Worm (Caenorhabditis elegans) whole organism, young adult: Measurements from ENCODE around the gene kin-9.
"Not testable (repeated sequence)": the region's sequence is repeated elsewhere in the genome, so short reads cannot be mapped to it uniquely, and the experiment has no call there.

Experiments used
- B0035.1 ChIP-seq: sonication (generic microtip); optimal IDR thresholded peaks from 2 replicates; lab custom pipeline; 2016; ENCODE audit warnings: missing genetic modification characterization, mild to moderate bottlenecking, missing compliant biosample characterization, missing genotype, missing genetic modification reagents
- B0261.1 ChIP-seq: sonication (generic microtip); optimal IDR thresholded peaks from 2 replicates; lab custom pipeline; 2016; ENCODE audit warnings: mild to moderate bottlenecking, missing genetic modification characterization, moderate library complexity, missing compliant biosample characterization
- D2030.7 ChIP-seq: fragments of 200-800 bp; sonication (Bioruptor generic); IDR thresholded peaks from 2 replicates; pipeline ENCODE4 v1.3.6; 2022; ENCODE audit warnings: missing genetic modification reagents, missing genetic modification characterization, missing compliant biosample characterization
- F10E7.11 ChIP-seq: sonication (generic microtip); optimal IDR thresholded peaks from 2 replicates; lab custom pipeline; 2017; ENCODE audit warnings: mild to moderate bottlenecking, missing genetic modification characterization, moderate library complexity, missing compliant biosample characterization
- F37B4.10 ChIP-seq: fragments of 200-800 bp; sonication (Bioruptor generic); IDR thresholded peaks from 2 replicates; pipeline ENCODE4 v1.3.6; 2022; ENCODE audit warnings: missing genetic modification characterization, missing compliant biosample characterization
- F39B2.1 ChIP-seq: fragments of 200-800 bp; sonication (Bioruptor generic); IDR thresholded peaks from 2 replicates; pipeline ENCODE4 v1.3.6; 2022; ENCODE audit warnings: missing genetic modification reagents, missing genetic modification characterization, missing compliant biosample characterization
- T07F8.4 ChIP-seq: sonication (generic microtip); optimal IDR thresholded peaks from 2 replicates; lab custom pipeline; 2016; ENCODE audit warnings: mild to moderate bottlenecking, missing genetic modification characterization, moderate library complexity, missing compliant biosample characterization
- T26A5.8 ChIP-seq: sonication (generic microtip); optimal IDR thresholded peaks from 2 replicates; lab custom pipeline; 2016; ENCODE audit warnings: missing genetic modification characterization, missing compliant biosample characterization
- Y56A3A.18 ChIP-seq: fragments of 200-800 bp; sonication (Bioruptor generic); IDR thresholded peaks from 2 replicates; pipeline ENCODE4 v1.3.6; 2022; ENCODE audit warnings: missing genetic modification reagents, missing genetic modification characterization, missing compliant biosample characterization
- Y67H2A.10 ChIP-seq: fragments of 200-800 bp; sonication (Bioruptor generic); conservative IDR thresholded peaks from 2 replicates; pipeline ENCODE4 v1.3.6; 2022; ENCODE audit warnings: missing genetic modification reagents, missing genetic modification characterization, missing compliant biosample characterization
- Y79H2A.3 ChIP-seq: fragments of 200-800 bp; sonication (Bioruptor generic); conservative IDR thresholded peaks from 2 replicates; pipeline ENCODE4 v1.3.6; 2022; ENCODE audit warnings: missing genetic modification reagents, missing genetic modification characterization, missing compliant biosample characterization
- akir-1 ChIP-seq: fragments of 200-800 bp; sonication (Bioruptor generic); optimal IDR thresholded peaks from 2 replicates; lab custom pipeline; 2018; ENCODE audit warnings: mild to moderate bottlenecking, missing genetic modification characterization, moderate library complexity, missing compliant biosample characterization
- aptf-3 ChIP-seq: fragments of 200-800 bp; sonication (Bioruptor generic); IDR thresholded peaks from 2 replicates; pipeline ENCODE4 v1.3.6; 2022; ENCODE audit warnings: missing genetic modification characterization, missing compliant biosample characterization
- atf-7 ChIP-seq: sonication (generic microtip); optimal IDR thresholded peaks from 2 replicates; lab custom pipeline; 2017; ENCODE audit warnings: mild to moderate bottlenecking, missing genetic modification characterization, missing compliant biosample characterization
- attf-3 ChIP-seq: fragments of 200-800 bp; sonication (Bioruptor generic); conservative IDR thresholded peaks from 2 replicates; pipeline ENCODE4 v1.3.6; 2022; ENCODE audit warnings: missing genetic modification reagents, missing genetic modification characterization, missing compliant biosample characterization
- ceh-58 ChIP-seq: fragments of 200-800 bp; sonication (Bioruptor generic); IDR thresholded peaks from 2 replicates; pipeline ENCODE4 v1.3.6; 2022; ENCODE audit warnings: missing genetic modification characterization, missing compliant biosample characterization
- ceh-79 ChIP-seq: sonication (generic microtip); optimal IDR thresholded peaks from 2 replicates; lab custom pipeline; 2017; ENCODE audit warnings: mild to moderate bottlenecking, missing genetic modification characterization, missing compliant biosample characterization
- die-1 ChIP-seq: sonication (generic microtip); optimal IDR thresholded peaks from 2 replicates; lab custom pipeline; 2016; ENCODE audit warnings: missing genotype, mild to moderate bottlenecking, missing genetic modification characterization, missing compliant biosample characterization
- egl-18 ChIP-seq: fragments of 200-800 bp; sonication (Bioruptor generic); IDR thresholded peaks from 2 replicates; pipeline ENCODE4 v1.3.6; 2022; ENCODE audit warnings: missing genetic modification reagents, missing genetic modification characterization, missing compliant biosample characterization
- egrh-3 ChIP-seq: fragments of 200-800 bp; sonication (Bioruptor generic); IDR thresholded peaks from 2 replicates; pipeline ENCODE4 v1.3.6; 2022; ENCODE audit warnings: missing genetic modification reagents, missing genetic modification characterization, missing compliant biosample characterization
- ekl-4 ChIP-seq: fragments of 200-800 bp; sonication (Bioruptor generic); IDR thresholded peaks from 2 replicates; pipeline ENCODE4 v1.3.6; 2022; ENCODE audit warnings: missing genetic modification reagents, missing genetic modification characterization, missing compliant biosample characterization
- hmg-1.2 ChIP-seq: fragments of 200-800 bp; sonication (Bioruptor generic); IDR thresholded peaks from 2 replicates; pipeline ENCODE4 v1.3.6; 2022; ENCODE audit warnings: missing genetic modification reagents, missing genetic modification characterization, missing compliant biosample characterization
- lin-26 ChIP-seq: fragments of 200-800 bp; sonication (Bioruptor generic); IDR thresholded peaks from 2 replicates; pipeline ENCODE4 v1.3.6; 2022; ENCODE audit warnings: missing genetic modification reagents, missing genetic modification characterization, missing compliant biosample characterization
- madf-10 ChIP-seq: sonication (generic microtip); optimal IDR thresholded peaks from 2 replicates; lab custom pipeline; 2016; ENCODE audit warnings: mild to moderate bottlenecking, missing genetic modification characterization, missing compliant biosample characterization
- madf-8 ChIP-seq: fragments of 200-800 bp; sonication (Bioruptor generic); conservative IDR thresholded peaks from 2 replicates; pipeline ENCODE4 v1.3.6; 2022; ENCODE audit warnings: missing genetic modification reagents, missing genetic modification characterization, missing compliant biosample characterization
- mxl-1 ChIP-seq: sonication (generic microtip); optimal IDR thresholded peaks from 2 replicates; lab custom pipeline; 2016; ENCODE audit warnings: missing genetic modification characterization, missing compliant biosample characterization
- nhr-120 ChIP-seq: fragments of 200-800 bp; sonication (Bioruptor generic); IDR thresholded peaks from 2 replicates; pipeline ENCODE4 v1.3.6; 2022; ENCODE audit warnings: missing genetic modification characterization, missing compliant biosample characterization
- nhr-27 ChIP-seq: fragments of 200-800 bp; sonication (Bioruptor generic); optimal IDR thresholded peaks from 2 replicates; lab custom pipeline; 2018; ENCODE audit warnings: mild to moderate bottlenecking, missing genetic modification characterization, moderate library complexity, missing compliant biosample characterization
- nhr-80 ChIP-seq: sonication (generic microtip); optimal IDR thresholded peaks from 2 replicates; lab custom pipeline; 2016; ENCODE audit warnings: missing genetic modification characterization, missing compliant biosample characterization
- pbrm-1 ChIP-seq: fragments of 200-800 bp; sonication (Bioruptor generic); IDR thresholded peaks from 2 replicates; pipeline ENCODE4 v1.3.6; 2022; ENCODE audit warnings: missing genetic modification reagents, missing genetic modification characterization, missing compliant biosample characterization
- rpc-1 ChIP-seq, 2 experiments: fragments of 150-350 bp in 1 of 2; sonication (generic microtip) in 1 of 2; optimal IDR thresholded peaks; 2 replicates each; lab custom pipeline; 2014 to 2018; ENCODE audit warnings: missing biosample characterization in 1 of 2, missing genetic modification characterization in 1 of 2, missing genetic modification reagents in 1 of 2, missing genotype in 1 of 2
- snpc-1.3 ChIP-seq: sonication (generic microtip); optimal IDR thresholded peaks from 2 replicates; lab custom pipeline; 2017; ENCODE audit warnings: missing genetic modification characterization, mild to moderate bottlenecking, missing compliant biosample characterization, antibody characterized with exemption, moderate library complexity, missing genotype, missing genetic modification reagents; ENCODE audit not compliant: insufficient read depth
- tbp1 ChIP-seq: fragments of 200-800 bp; sonication (Bioruptor generic); optimal IDR thresholded peaks from 2 replicates; lab custom pipeline; 2018; ENCODE audit warnings: mild to moderate bottlenecking, missing genetic modification characterization, missing compliant biosample characterization
- tlf-1 ChIP-seq: fragments of 200-800 bp; sonication (Bioruptor generic); optimal IDR thresholded peaks from 2 replicates; lab custom pipeline; 2018; ENCODE audit warnings: mild to moderate bottlenecking, missing genetic modification characterization, missing compliant biosample characterization
- unc-130 ChIP-seq: sonication (generic microtip); optimal IDR thresholded peaks from 2 replicates; lab custom pipeline; 2016; ENCODE audit warnings: missing genetic modification reagents, missing genetic modification characterization, missing compliant biosample characterization
- zfh-2 ChIP-seq: fragments of 200-800 bp; sonication (Bioruptor generic); conservative IDR thresholded peaks from 2 replicates; pipeline ENCODE4 v1.3.6; 2022; ENCODE audit warnings: missing genetic modification reagents, missing genetic modification characterization, missing compliant biosample characterization
- zim-3 ChIP-seq: sonication (generic microtip); optimal IDR thresholded peaks from 2 replicates; lab custom pipeline; 2017; ENCODE audit warnings: mild to moderate bottlenecking, missing genetic modification characterization, moderate library complexity, missing compliant biosample characterization

The kin-9 gene

ce11 chrX:8457314-8457713 lies 24.9 kb downstream of the kin-9 start, which contains the start of gene F16F9.3:
Gene F16F9.3 (plus strand): TSS chrX:8457614.
- TF ChIP-seq F37B4.10 (GFP tag; lab: Robert Waterston, UW) = no peak
- TF ChIP-seq akir-1 (GFP tag; lab: Kevin White, UChicago) = no peak
- no peak for TF ChIP-seq zfh-2 (GFP tag; lab: Robert Waterston, UW)

ce11 chrX:8458917-8459316 lies 26.5 kb downstream of the kin-9 start:
- TF ChIP-seq B0261.1 (peak; percentile 31), rpc-1 (tag; optimal IDR thresholded peaks at IDR 0.05; lab: Kevin White, UChicago) (peak; percentile 42), lin-26 (GFP tag; lab: Robert Waterston, UW) (peak; percentile 54; the same call in 1 of the 2 replicates), tbp1 (GFP tag; lab: Kevin White, UChicago) (peak; percentile 72), D2030.7 (GFP tag; lab: Robert Waterston, UW) (0 out of 2 replicates have a peak, but pooled peaks have one; percentile 9), hmg-1.2 (GFP tag; lab: Robert Waterston, UW) (peak; percentile 44; the same call in 1 of the 2 replicates), Y56A3A.18 (GFP tag; lab: Robert Waterston, UW) (0 out of 2 replicates have a peak, but pooled peaks have one; percentile 41), pbrm-1 (GFP tag; lab: Robert Waterston, UW) (0 out of 2 replicates have a peak, but pooled peaks have one; percentile 38)
- TF ChIP-seq rpc-1 (optimal IDR thresholded peaks at IDR 0.05; lab: Kevin White, UChicago) = not testable (repeated sequence)

ce11 chrX:8459789-8460188 lies 27.3 kb downstream of the kin-9 start:
- TF ChIP-seq F39B2.1 (GFP tag; lab: Robert Waterston, UW) = no peak
- no peak for TF ChIP-seq attf-3 (GFP tag; lab: Robert Waterston, UW)
- no peak for TF ChIP-seq F10E7.11 (tag; lab: Kevin White, UChicago)
- no peak for TF ChIP-seq egrh-3 (GFP tag; lab: Robert Waterston, UW)
- TF ChIP-seq madf-8 (GFP tag; lab: Robert Waterston, UW) = no peak
- TF ChIP-seq snpc-1.3 = no peak
- no peak for TF ChIP-seq zfh-2 (GFP tag; lab: Robert Waterston, UW)
- no peak for TF ChIP-seq nhr-27 (tag; lab: Kevin White, UChicago)
- TF ChIP-seq Y79H2A.3 (GFP tag; lab: Robert Waterston, UW) = no peak
- no peak for TF ChIP-seq unc-130 (GFP tag; lab: Kevin White, UChicago)
- no peak for TF ChIP-seq lin-26 (GFP tag; lab: Robert Waterston, UW)
- no peak for TF ChIP-seq tlf-1 (GFP tag; lab: Kevin White, UChicago)
- no peak for TF ChIP-seq nhr-120 (GFP tag; lab: Robert Waterston, UW)
- TF ChIP-seq, all 124 proteins: peak for 0

ce11 chrX:8460958-8461357 lies 28.5 kb downstream of the kin-9 start:
- TF ChIP-seq zim-3 (no peak), madf-10 (tag; lab: Kevin White, UChicago) (no peak)
- TF ChIP-seq, all 124 proteins: peak for 0

- TF ChIP-seq T26A5.8 (no peak), Y67H2A.10 (GFP tag; lab: Robert Waterston, UW) (no peak), nhr-80 (tag; lab: Kevin White, UChicago) (peak; percentile 44)
These were observed 30.7 kb downstream of the kin-9 start, which contains the start of gene F16F9.4 for ce11 chrX:8463085-8463645. Gene F16F9.4 (minus strand): TSS chrX:8463360.

- TF ChIP-seq ceh-58 (GFP tag; lab: Robert Waterston, UW) = no peak
- TF ChIP-seq B0035.1 (tag; lab: Kevin White, UChicago) = no peak
- no peak for TF ChIP-seq snpc-1.3
- no peak for TF ChIP-seq die-1 (tag; lab: Kevin White, UChicago)
- no peak for TF ChIP-seq egl-18 (GFP tag; lab: Robert Waterston, UW)
- no peak for TF ChIP-seq aptf-3
- TF ChIP-seq mxl-1 (tag; lab: Kevin White, UChicago) = no peak
- TF ChIP-seq atf-7 = no peak
- TF ChIP-seq ekl-4 (GFP tag; lab: Robert Waterston, UW) = no peak
- no peak for TF ChIP-seq pbrm-1 (GFP tag; lab: Robert Waterston, UW)
- TF ChIP-seq T07F8.4 (tag; lab: Kevin White, UChicago) = no peak
- no peak for TF ChIP-seq D2030.7 (GFP tag; lab: Robert Waterston, UW)
- no peak for TF ChIP-seq ceh-79 (tag; lab: Kevin White, UChicago)
- TF ChIP-seq, all 124 proteins: peak for 0
These were observed 31.5 kb downstream of the kin-9 start for ce11 chrX:8463889-8464444.
